Worm (Caenorhabditis elegans) whole organism, early embryonic: ENCODE results near the gene alfa-1.
A peak's percentile ranks its signal among the peaks of the same experiment; 100 is the strongest.

Experiments
- F13C5.2 ChIP-seq: sonication (generic microtip); optimal IDR thresholded peaks from 2 replicates; lab custom pipeline; 2017; ENCODE audit warnings: mild to moderate bottlenecking, missing genetic modification characterization, inconsistent platforms, missing compliant biosample characterization
- aly-1 ChIP-seq: sonication (generic microtip); optimal IDR thresholded peaks from 2 replicates; lab custom pipeline; 2016; ENCODE audit warnings: missing genetic modification characterization, missing compliant biosample characterization
- ama-1 ChIP-seq: fragments of 150-350 bp; optimal IDR thresholded peaks from 2 replicates; lab custom pipeline; 2014
- ceh-36 ChIP-seq: sonication (generic microtip); optimal IDR thresholded peaks from 2 replicates; lab custom pipeline; 2016; ENCODE audit warnings: missing genetic modification characterization, inconsistent platforms, missing compliant biosample characterization
- ets-7 ChIP-seq: sonication (generic microtip); optimal IDR thresholded peaks from 2 replicates; lab custom pipeline; 2016; ENCODE audit warnings: missing genotype, missing genetic modification characterization, missing compliant biosample characterization
- hmbx-1 ChIP-seq: sonication (generic microtip); optimal IDR thresholded peaks from 2 replicates; lab custom pipeline; 2016; ENCODE audit warnings: mild to moderate bottlenecking, missing genetic modification characterization, missing compliant biosample characterization
- hnd-1 ChIP-seq: sonication (generic microtip); optimal IDR thresholded peaks from 2 replicates; lab custom pipeline; 2016; ENCODE audit warnings: missing genetic modification characterization, missing compliant biosample characterization
- pes-1 ChIP-seq: fragments of 200-800 bp; sonication (Bioruptor generic); IDR thresholded peaks from 2 replicates; pipeline ENCODE4 v1.3.6; 2022; ENCODE audit warnings: missing genetic modification reagents, missing genetic modification characterization, missing compliant biosample characterization
- scrt-1 ChIP-seq: fragments of 200-800 bp; sonication (Bioruptor generic); IDR thresholded peaks from 2 replicates; pipeline ENCODE4 v1.3.6; 2022; ENCODE audit warnings: missing genetic modification characterization, missing compliant biosample characterization
- tbx-37 ChIP-seq: fragments of 200-800 bp; sonication (Bioruptor generic); conservative IDR thresholded peaks from 2 replicates; pipeline ENCODE4 v1.3.6; 2022; ENCODE audit warnings: missing genetic modification reagents, missing genetic modification characterization, missing compliant biosample characterization

DNA sequence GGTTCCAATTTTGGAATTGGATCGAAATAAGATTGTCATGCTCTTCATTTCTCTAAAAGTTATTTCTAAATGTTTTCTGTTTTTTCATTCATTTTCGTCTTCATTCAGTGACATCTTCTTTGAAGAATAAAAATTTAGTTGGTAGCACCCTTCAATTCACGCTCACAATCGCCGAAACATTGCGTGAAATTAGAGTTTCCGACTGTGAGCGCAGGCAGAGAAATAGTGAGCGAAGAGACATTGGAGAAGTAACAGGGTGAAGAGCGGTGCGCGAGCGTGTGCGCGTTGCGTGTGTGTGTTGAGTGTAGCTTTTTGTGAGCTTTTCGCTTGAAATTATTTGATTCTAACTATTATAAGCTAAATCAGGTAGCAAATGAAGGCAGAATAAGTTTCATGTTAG is 7.1 kb upstream of the alfa-1 start:
- no peak for TF ChIP-seq ama-1 (lab: Kevin White, UChicago)
- TF ChIP-seq pes-1 (GFP tag; lab: Robert Waterston, UW), result no peak
- TF ChIP-seq F13C5.2 (tag; lab: Kevin White, UChicago), result peak; percentile 34
- TF ChIP-seq aly-1, result no peak
- TF ChIP-seq hnd-1 (tag; lab: Kevin White, UChicago), result no peak
- no peak for TF ChIP-seq hmbx-1 (tag; lab: Kevin White, UChicago)
- no peak for TF ChIP-seq ets-7
- no peak for TF ChIP-seq tbx-37 (GFP tag; lab: Robert Waterston, UW)
- TF ChIP-seq scrt-1 (GFP tag; lab: Robert Waterston, UW), result no peak
- no peak for TF ChIP-seq ceh-36 (tag; lab: Kevin White, UChicago)
